Fruit fly (Drosophila melanogaster): Measurements from ENCODE around the gene CG3557.

CG3557 gene

DNA sequence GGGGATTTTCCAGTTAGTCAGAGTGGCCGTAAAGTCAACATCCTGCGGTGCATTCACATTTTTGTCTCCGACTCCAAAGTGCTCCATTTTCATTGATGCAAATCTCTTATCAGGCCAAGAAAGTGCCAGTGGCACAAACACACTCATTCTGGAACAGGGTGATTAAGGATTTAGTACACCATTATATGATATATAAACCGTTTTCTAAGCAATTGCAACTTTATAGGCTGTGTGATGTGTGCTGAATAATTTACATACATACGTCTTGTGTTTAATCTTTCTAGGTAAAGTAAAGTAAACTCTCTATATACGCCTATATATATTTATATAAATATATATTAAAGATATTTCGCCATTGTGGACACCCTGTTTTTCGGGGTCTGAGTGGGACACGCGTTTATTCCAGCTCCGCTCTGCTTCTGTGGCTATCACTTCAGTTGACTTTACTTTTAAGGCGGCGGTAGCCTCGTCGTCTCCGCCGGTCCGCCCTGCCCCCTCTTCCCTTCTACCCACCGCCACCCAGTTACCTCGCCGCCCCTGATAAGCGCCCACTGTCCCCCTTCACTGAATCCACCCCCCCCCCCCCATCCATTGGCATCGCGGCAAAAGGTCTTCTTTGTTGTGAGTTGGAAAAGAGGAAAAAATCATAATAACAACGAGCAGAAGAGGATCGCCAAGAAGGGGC lies 47.4 kb upstream of the CG3557 start (continued):
- TF ChIP-seq Smox (GFP tag; optimal IDR thresholded peaks at IDR 0.05) (no peak), CG8119 (GFP tag; IDR thresholded peaks at IDR 0.05) (peak; percentile 80), dac (GFP tag; optimal IDR thresholded peaks at IDR 0.05) (peak; percentile 25), Ets21C (GFP tag; optimal IDR thresholded peaks at IDR 0.05) (no peak), CG3032 (tag; optimal IDR thresholded peaks at IDR 0.05) (peak; percentile 76), CG1621 (tag; optimal IDR thresholded peaks at IDR 0.05) (peak; percentile 49), CG10669 (GFP tag; optimal IDR thresholded peaks at IDR 0.05) (peak; percentile 71), CG3919 (GFP tag; optimal IDR thresholded peaks at IDR 0.05) (peak; percentile 23), OdsH (GFP tag; optimal IDR thresholded peaks at IDR 0.05) (peak; percentile 77), lz (GFP tag; optimal IDR thresholded peaks at IDR 0.05) (no peak), fd85E (GFP tag; optimal IDR thresholded peaks at IDR 0.05) (peak; percentile 32), spab (GFP tag; optimal IDR thresholded peaks at IDR 0.05) (peak; percentile 49), CG15336 (GFP tag; IDR thresholded peaks at IDR 0.05) (peak; percentile 72), acj6 (GFP tag; optimal IDR thresholded peaks at IDR 0.05) (peak; percentile 37), svp (GFP tag) (peak; percentile 24), net (GFP tag; optimal IDR thresholded peaks at IDR 0.05) (peak; percentile 57), CG6854 (GFP tag; optimal IDR thresholded peaks at IDR 0.05) (no peak), CG7368 (GFP tag; optimal IDR thresholded peaks at IDR 0.05) (peak; percentile 20), Sox15 (GFP tag; optimal IDR thresholded peaks at IDR 0.05) (no peak), eg (GFP tag; IDR thresholded peaks at IDR 0.05) (peak; percentile 73), CG8632 (GFP tag; optimal IDR thresholded peaks at IDR 0.05) (peak; percentile 62), CG11902 (GFP tag; optimal IDR thresholded peaks at IDR 0.05) (no peak), CG34406 (GFP tag; optimal IDR thresholded peaks at IDR 0.05) (peak; percentile 51), CG31627 (GFP tag; optimal IDR thresholded peaks at IDR 0.05) (no peak), CG9139 (GFP tag; optimal IDR thresholded peaks at IDR 0.05) (peak; percentile 32), CG6808 (GFP tag; optimal IDR thresholded peaks at IDR 0.05) (peak; percentile 43), Eip78C (GFP tag) (peak; percentile 75)

DNA sequence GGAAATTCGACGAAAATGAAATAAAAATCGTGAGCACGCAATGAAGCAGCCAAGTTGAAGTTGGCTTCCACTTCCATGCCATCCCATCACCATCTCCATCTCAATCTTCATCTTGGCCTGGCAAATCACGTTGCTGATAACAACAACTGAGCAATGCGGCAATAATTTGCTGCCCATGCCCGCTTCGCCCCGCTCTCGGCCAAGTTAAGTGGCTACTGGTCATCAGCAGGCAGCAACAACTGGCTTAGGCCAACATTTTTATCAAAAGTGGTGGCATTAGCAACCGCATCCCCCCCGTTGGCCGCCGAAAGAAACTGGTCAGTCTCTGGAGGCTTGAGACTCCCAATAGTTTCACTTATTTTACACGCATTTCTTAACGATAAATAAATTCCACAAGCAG lies 44.7 kb upstream of the CG3557 start:
- TF ChIP-seq CG8119 (GFP tag; IDR thresholded peaks at IDR 0.05) (no peak), Met (GFP tag; optimal IDR thresholded peaks at IDR 0.05) (no peak), CG6854 (GFP tag; optimal IDR thresholded peaks at IDR 0.05) (no peak), Lpt (GFP tag; optimal IDR thresholded peaks at IDR 0.05) (no peak), CG6276 (GFP tag; optimal IDR thresholded peaks at IDR 0.05) (no peak), salr (GFP tag; optimal IDR thresholded peaks at IDR 0.05) (no peak), acj6 (GFP tag; optimal IDR thresholded peaks at IDR 0.05) (no peak), Blimp-1 (GFP tag; optimal IDR thresholded peaks at IDR 0.05) (no peak), vri (GFP tag; optimal IDR thresholded peaks at IDR 0.05) (no peak), net (GFP tag; optimal IDR thresholded peaks at IDR 0.05) (no peak), lz (GFP tag; optimal IDR thresholded peaks at IDR 0.05) (no peak), CG6808 (GFP tag; optimal IDR thresholded peaks at IDR 0.05) (no peak), CG11294 (GFP tag; IDR thresholded peaks at IDR 0.05) (no peak), CG3919 (GFP tag; optimal IDR thresholded peaks at IDR 0.05) (no peak), Eip93F (GFP tag; optimal IDR thresholded peaks at IDR 0.05) (no peak), fd85E (GFP tag; optimal IDR thresholded peaks at IDR 0.05) (no peak), fkh (GFP tag; optimal IDR thresholded peaks at IDR 0.05) (no peak), Hr39 (GFP tag; optimal IDR thresholded peaks at IDR 0.05) (no peak), CG32006 (GFP tag; optimal IDR thresholded peaks at IDR 0.05) (no peak), Gug (GFP tag; IDR thresholded peaks at IDR 0.05) (no peak)

dm6 chr2L:2429588-2429987 lies 44.0 kb upstream of the CG3557 start:
- TF ChIP-seq CG3919 (GFP tag; optimal IDR thresholded peaks at IDR 0.05) (no peak), CG15336 (GFP tag; IDR thresholded peaks at IDR 0.05) (no peak), CG32006 (GFP tag; optimal IDR thresholded peaks at IDR 0.05) (no peak), net (GFP tag; optimal IDR thresholded peaks at IDR 0.05) (no peak), topi (GFP tag; optimal IDR thresholded peaks at IDR 0.05) (no peak), Blimp-1 (GFP tag; optimal IDR thresholded peaks at IDR 0.05) (no peak), CG1621 (tag; optimal IDR thresholded peaks at IDR 0.05) (no peak), CG8119 (GFP tag; IDR thresholded peaks at IDR 0.05) (no peak)

Data from whole organism, prepupa.